Worm (Caenorhabditis elegans) whole organism, midembryonic: Measurements from ENCODE around the gene ptp-8.

Experiments used
- T22C8.4 ChIP-seq: fragments of 200-800 bp; sonication (Bioruptor generic); IDR thresholded peaks from 2 replicates; pipeline ENCODE4 v1.3.6; 2022; ENCODE audit warnings: missing genetic modification characterization, missing compliant biosample characterization
- flt-1 ChIP-seq: fragments of 200-800 bp; sonication (Bioruptor generic); IDR thresholded peaks from 2 replicates; pipeline ENCODE4 v1.3.6; 2022; ENCODE audit warnings: missing genetic modification characterization, missing compliant biosample characterization
- klf-2 ChIP-seq: fragments of 200-800 bp; sonication (Bioruptor generic); conservative IDR thresholded peaks from 2 replicates; pipeline ENCODE4 v1.3.6; 2022; ENCODE audit warnings: missing genetic modification reagents, missing genetic modification characterization, missing compliant biosample characterization
- tab-1 ChIP-seq: fragments of 200-800 bp; sonication (Bioruptor generic); IDR thresholded peaks from 2 replicates; pipeline ENCODE4 v1.3.6; 2022; ENCODE audit warnings: missing genetic modification characterization, missing compliant biosample characterization
- ztf-23 ChIP-seq: fragments of 200-800 bp; sonication (Bioruptor generic); IDR thresholded peaks from 2 replicates; pipeline ENCODE4 v1.3.6; 2022; ENCODE audit warnings: missing genetic modification reagents, missing genetic modification characterization, missing compliant biosample characterization

- TF ChIP-seq flt-1 (GFP tag; lab: Robert Waterston, UW) (no peak), tab-1 (no peak), ztf-23 (GFP tag; lab: Robert Waterston, UW) (no peak), klf-2 (GFP tag; lab: Robert Waterston, UW) (no peak), T22C8.4 (GFP tag; lab: Robert Waterston, UW) (no peak)
These were observed 24.8 kb downstream of the ptp-8 start for ce11 chrIV:7406690-7407089.
